Fruit fly (Drosophila melanogaster) whole organism, embryonic: ENCODE results near the gene qjt.
A peak's percentile ranks its signal among the peaks of the same experiment; 100 is the strongest.

ENCODE experiments used
- Abd-B ChIP-seq: fragments of 200-800 bp; sonication (Bioruptor generic); optimal IDR thresholded peaks from 2 replicates; lab custom pipeline; 2018; ENCODE audit warnings: missing biosample characterization, mild to moderate bottlenecking, missing genetic modification characterization, moderate library complexity
- Atf-2 ChIP-seq: fragments of 200-800 bp; sonication (Bioruptor generic); optimal IDR thresholded peaks from 2 replicates; lab custom pipeline; 2016; ENCODE audit warnings: missing biosample characterization, missing genetic modification characterization
- BEAF-32 ChIP-seq: fragments of 200-800 bp; sonication (Bioruptor generic); optimal IDR thresholded peaks from 3 replicates; lab custom pipeline; 2017; ENCODE audit warnings: missing biosample characterization, missing genetic modification characterization, mild to moderate bottlenecking, moderate library complexity, missing genetic modification reagents
- CG10979 ChIP-seq: fragments of 200-800 bp; sonication (Bioruptor generic); optimal IDR thresholded peaks from 2 replicates; lab custom pipeline; 2018; ENCODE audit warnings: missing biosample characterization, mild to moderate bottlenecking, missing genetic modification characterization, moderate library complexity
- CG12219 ChIP-seq: fragments of 200-800 bp; sonication (Bioruptor generic); optimal IDR thresholded peaks from 3 replicates; lab custom pipeline; 2018; ENCODE audit warnings: missing biosample characterization, mild to moderate bottlenecking, missing genetic modification characterization
- CG12391 ChIP-seq: fragments of 200-800 bp; sonication (Bioruptor generic); optimal IDR thresholded peaks from 3 replicates; lab custom pipeline; 2018; ENCODE audit warnings: missing biosample characterization, mild to moderate bottlenecking, missing genetic modification characterization, moderate library complexity
- CG13123 ChIP-seq: fragments of 200-800 bp; sonication (Bioruptor generic); optimal IDR thresholded peaks from 2 replicates; lab custom pipeline; 2016; ENCODE audit warnings: missing biosample characterization, missing genetic modification characterization
- CG13287 ChIP-seq: fragments of 200-800 bp; sonication (Bioruptor generic); IDR thresholded peaks from 2 replicates; pipeline ENCODE4 v1.3.6; 2022; ENCODE audit warnings: missing biosample characterization, missing genetic modification characterization; ENCODE audit not compliant: partially characterized antibody
- CG13775 ChIP-seq: fragments of 200-800 bp; sonication (Bioruptor generic); optimal IDR thresholded peaks from 3 replicates; lab custom pipeline; 2017; ENCODE audit warnings: missing biosample characterization, mild to moderate bottlenecking, missing genetic modification characterization
- CG14441 ChIP-seq: fragments of 200-800 bp; sonication (Bioruptor generic); IDR thresholded peaks from 2 replicates; pipeline ENCODE4 v1.3.6; 2022; ENCODE audit warnings: missing biosample characterization, missing genetic modification characterization
- CG15011 ChIP-seq: fragments of 200-800 bp; sonication (Bioruptor generic); optimal IDR thresholded peaks from 3 replicates; lab custom pipeline; 2018; ENCODE audit warnings: missing biosample characterization, mild to moderate bottlenecking, missing genetic modification characterization
- CG15479 ChIP-seq: fragments of 200-800 bp; sonication (Bioruptor generic); optimal IDR thresholded peaks from 3 replicates; lab custom pipeline; 2019; ENCODE audit warnings: missing biosample characterization, mild to moderate bottlenecking, missing genetic modification characterization, moderate library complexity
- CG17328 ChIP-seq: fragments of 200-800 bp; sonication (Bioruptor generic); IDR thresholded peaks from 2 replicates; pipeline ENCODE4 v1.3.6; 2022; ENCODE audit warnings: missing biosample characterization, missing genetic modification characterization
- CG18262 ChIP-seq: fragments of 200-800 bp; optimal IDR thresholded peaks from 3 replicates; lab custom pipeline; 2019; ENCODE audit warnings: missing biosample characterization, mild to moderate bottlenecking, missing genetic modification characterization, moderate library complexity
- CG2678 ChIP-seq: fragments of 200-800 bp; sonication (Bioruptor generic); optimal IDR thresholded peaks from 3 replicates; lab custom pipeline; 2019; ENCODE audit warnings: missing biosample characterization, mild to moderate bottlenecking, missing genetic modification characterization, moderate library complexity
- CG32772 ChIP-seq: fragments of 200-800 bp; sonication (Bioruptor generic); IDR thresholded peaks from 2 replicates; pipeline ENCODE4 v1.3.6; 2022; ENCODE audit warnings: missing biosample characterization, missing genetic modification characterization
- CG34224 ChIP-seq: fragments of 200-800 bp; sonication (Bioruptor generic); IDR thresholded peaks from 3 replicates; pipeline ENCODE4 v1.3.6; 2022; ENCODE audit warnings: missing biosample characterization, missing genetic modification characterization; ENCODE audit not compliant: partially characterized antibody
- CG34376 ChIP-seq: fragments of 200-800 bp; sonication (Bioruptor generic); optimal IDR thresholded peaks from 2 replicates; lab custom pipeline; 2018; ENCODE audit warnings: missing biosample characterization, mild to moderate bottlenecking, missing genetic modification characterization
- CG7556 ChIP-seq: fragments of 200-800 bp; sonication (Bioruptor generic); optimal IDR thresholded peaks from 2 replicates; lab custom pipeline; 2017; ENCODE audit warnings: missing biosample characterization, mild to moderate bottlenecking, missing genetic modification characterization
- CG7745 ChIP-seq: fragments of 200-800 bp; sonication (Bioruptor generic); optimal IDR thresholded peaks from 2 replicates; lab custom pipeline; 2018; ENCODE audit warnings: missing biosample characterization, mild to moderate bottlenecking, missing genetic modification characterization, moderate library complexity
- CG7987 ChIP-seq: fragments of 200-800 bp; sonication (Bioruptor generic); optimal IDR thresholded peaks from 2 replicates; lab custom pipeline; 2018; ENCODE audit warnings: missing biosample characterization, mild to moderate bottlenecking, missing genetic modification characterization, moderate library complexity
- HLH54F ChIP-seq: fragments of 200-800 bp; sonication (Bioruptor generic); optimal IDR thresholded peaks from 3 replicates; lab custom pipeline; 2016; ENCODE audit warnings: missing biosample characterization, missing genetic modification characterization
- Hey ChIP-seq: fragments of 200-800 bp; sonication (Bioruptor generic); optimal IDR thresholded peaks from 3 replicates; lab custom pipeline; 2018; ENCODE audit warnings: missing biosample characterization, mild to moderate bottlenecking, missing genetic modification characterization
- Lim3 ChIP-seq: fragments of 200-800 bp; sonication (Bioruptor generic); IDR thresholded peaks from 2 replicates; pipeline ENCODE4 v1.3.6; 2022; ENCODE audit warnings: missing biosample characterization, missing genetic modification characterization
- Mad ChIP-seq: fragments of 200-800 bp; sonication (Bioruptor generic); optimal IDR thresholded peaks from 2 replicates; lab custom pipeline; 2016; ENCODE audit warnings: missing biosample characterization, missing genetic modification characterization
- Opbp ChIP-seq: fragments of 200-800 bp; sonication (Bioruptor generic); IDR thresholded peaks from 3 replicates; pipeline ENCODE4 v1.3.6; 2022; ENCODE audit warnings: missing biosample characterization, missing genetic modification characterization; ENCODE audit not compliant: partially characterized antibody
- Sox100B ChIP-seq: fragments of 200-800 bp; sonication (Bioruptor generic); optimal IDR thresholded peaks from 3 replicates; lab custom pipeline; 2018; ENCODE audit warnings: missing biosample characterization, mild to moderate bottlenecking, missing genetic modification characterization
- ac ChIP-seq: fragments of 200-800 bp; sonication (Bioruptor generic); optimal IDR thresholded peaks from 3 replicates; lab custom pipeline; 2017; ENCODE audit warnings: missing biosample characterization, mild to moderate bottlenecking, missing genetic modification characterization
- ase ChIP-seq: fragments of 200-800 bp; sonication (Bioruptor generic); IDR thresholded peaks from 3 replicates; pipeline ENCODE4 v1.3.6; 2022; ENCODE audit warnings: missing biosample characterization, missing genetic modification characterization
- az2 ChIP-seq: fragments of 200-800 bp; sonication (Bioruptor generic); optimal IDR thresholded peaks from 3 replicates; lab custom pipeline; 2016; ENCODE audit warnings: missing biosample characterization, missing genetic modification characterization
- br ChIP-seq: fragments of >200 bp; optimal IDR thresholded peaks from 2 replicates; lab custom pipeline; 2017
- chif ChIP-seq, 2 experiments: fragments of 200-800 bp; sonication (Bioruptor generic); optimal IDR thresholded peaks; 3 replicates each; lab custom pipeline; 2016; ENCODE audit warnings: missing biosample characterization in 2 of 2, missing genetic modification characterization in 2 of 2
- crol ChIP-seq: fragments of 200-800 bp; sonication (Bioruptor generic); IDR thresholded peaks from 2 replicates; pipeline ENCODE4 v1.3.6; 2022; ENCODE audit warnings: missing biosample characterization, missing genetic modification characterization
- da ChIP-seq: fragments of 200-800 bp; sonication (Bioruptor generic); optimal IDR thresholded peaks from 2 replicates; lab custom pipeline; 2016; ENCODE audit warnings: missing biosample characterization, missing genetic modification characterization
- danr ChIP-seq: fragments of 200-800 bp; sonication (Bioruptor generic); IDR thresholded peaks from 2 replicates; pipeline ENCODE4 v1.3.6; 2022; ENCODE audit warnings: missing biosample characterization, missing genetic modification characterization
- disco-r ChIP-seq: fragments of 200-800 bp; sonication (Bioruptor generic); optimal IDR thresholded peaks from 2 replicates; lab custom pipeline; 2016; ENCODE audit warnings: missing biosample characterization, missing genetic modification characterization
- ewg ChIP-seq: fragments of 200-800 bp; sonication (Bioruptor generic); optimal IDR thresholded peaks from 3 replicates; lab custom pipeline; 2017; ENCODE audit warnings: mild to moderate bottlenecking, missing biosample characterization, missing genetic modification reagents, missing genetic modification characterization
- fd102C ChIP-seq: fragments of 200-800 bp; sonication (Bioruptor generic); optimal IDR thresholded peaks from 2 replicates; lab custom pipeline; 2018; ENCODE audit warnings: missing biosample characterization, mild to moderate bottlenecking, missing genetic modification characterization, moderate library complexity
- fd96Cb ChIP-seq: fragments of 200-800 bp; sonication (Bioruptor generic); optimal IDR thresholded peaks from 2 replicates; lab custom pipeline; 2018; ENCODE audit warnings: missing biosample characterization, mild to moderate bottlenecking, missing genetic modification characterization, moderate library complexity
- kni ChIP-seq: fragments of 200-800 bp; sonication (Bioruptor generic); optimal IDR thresholded peaks from 3 replicates; lab custom pipeline; 2017; ENCODE audit warnings: mild to moderate bottlenecking, missing biosample characterization, missing genetic modification reagents, missing genetic modification characterization
- lilli ChIP-seq: fragments of 200-800 bp; sonication (Bioruptor generic); optimal IDR thresholded peaks from 3 replicates; lab custom pipeline; 2016; ENCODE audit warnings: missing biosample characterization, missing genetic modification characterization
- lmd ChIP-seq: fragments of 200-800 bp; sonication (Bioruptor generic); IDR thresholded peaks from 2 replicates; pipeline ENCODE4 v1.3.6; 2022; ENCODE audit warnings: missing biosample characterization, missing genetic modification characterization
- nmo ChIP-seq: fragments of 200-800 bp; sonication (Bioruptor generic); optimal IDR thresholded peaks from 2 replicates; lab custom pipeline; 2018; ENCODE audit warnings: missing biosample characterization, mild to moderate bottlenecking, missing genetic modification characterization, moderate library complexity
- pnt ChIP-seq: fragments of 200-800 bp; sonication (Bioruptor generic); optimal IDR thresholded peaks from 3 replicates; lab custom pipeline; 2016; ENCODE audit warnings: missing biosample characterization, missing genetic modification characterization
- schlank ChIP-seq: fragments of 200-800 bp; sonication (Bioruptor generic); optimal IDR thresholded peaks from 2 replicates; lab custom pipeline; 2018; ENCODE audit warnings: missing biosample characterization, mild to moderate bottlenecking, missing genetic modification characterization
- sens ChIP-seq: fragments of 200-800 bp; sonication (Bioruptor generic); peaks from one replicate; lab custom pipeline; 2016; ENCODE audit warnings: missing biosample characterization, missing genetic modification characterization
- sim ChIP-seq: fragments of 200-800 bp; sonication (Bioruptor generic); IDR thresholded peaks from 2 replicates; pipeline ENCODE4 v1.3.6; 2022; ENCODE audit warnings: missing biosample characterization, missing genetic modification characterization
- slbo ChIP-seq: fragments of 200-800 bp; sonication (Bioruptor generic); IDR thresholded peaks from 2 replicates; pipeline ENCODE4 v1.3.6; 2022; ENCODE audit warnings: missing biosample characterization, missing genetic modification characterization
- slou ChIP-seq: fragments of 200-800 bp; sonication (Bioruptor generic); optimal IDR thresholded peaks from 3 replicates; lab custom pipeline; 2016; ENCODE audit warnings: missing biosample characterization, missing genetic modification characterization
- so ChIP-seq: fragments of 200-800 bp; sonication (Bioruptor generic); IDR thresholded peaks from 3 replicates; pipeline ENCODE4 v1.3.6; 2022; ENCODE audit warnings: missing biosample characterization, missing genetic modification characterization

Gene qjt

DNA sequence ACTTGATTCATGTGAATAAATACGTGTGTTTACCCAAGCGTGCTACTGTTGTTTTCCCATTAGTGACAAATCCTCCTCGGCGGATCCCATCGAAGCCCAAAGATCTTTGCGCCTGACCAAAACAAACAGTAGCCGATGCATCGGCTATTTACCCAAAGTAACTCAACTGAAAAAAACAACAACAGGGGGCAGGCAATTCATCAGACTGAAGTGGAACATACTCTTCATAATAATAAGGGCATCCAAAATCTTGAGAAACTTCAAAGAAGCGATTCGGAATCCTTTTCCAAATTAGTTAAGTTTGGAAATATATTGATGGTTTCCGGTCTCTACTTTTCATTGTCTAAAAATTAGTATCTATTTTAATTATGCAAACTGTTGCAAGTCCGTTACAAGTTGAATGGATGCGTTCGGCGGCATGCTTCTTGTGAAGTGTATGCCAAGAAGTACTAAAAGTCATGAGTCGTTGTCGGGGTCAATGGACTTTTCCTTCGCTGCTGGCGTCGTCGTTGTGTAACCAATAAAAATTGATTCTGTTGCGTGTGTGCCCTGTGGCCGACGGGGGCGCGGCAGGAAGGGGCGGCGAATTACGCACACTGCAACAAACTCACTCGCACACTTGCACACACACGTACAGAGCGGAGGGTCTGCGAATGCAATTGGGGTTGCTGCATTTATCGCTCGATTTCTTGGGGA is 16.5 kb downstream of the qjt start (continued):
- TF ChIP-seq danr (GFP tag; lab: Robert Waterston, UW), result 0 out of 2 replicates have a peak, but pooled peaks have one; percentile 15
- TF ChIP-seq slou (GFP tag; lab: Kevin White, UChicago), result no peak
- peak; percentile 59 for TF ChIP-seq crol (GFP tag; lab: Robert Waterston, UW)
- peak; percentile 29; the same call in 1 of the 2 replicates for TF ChIP-seq lmd (GFP tag; lab: Robert Waterston, UW)
- no peak for TF ChIP-seq CG34376 (GFP tag; lab: Kevin White, UChicago)
- TF ChIP-seq CG13287 (GFP tag; lab: Robert Waterston, UW), result no peak
- TF ChIP-seq slbo (GFP tag; lab: Robert Waterston, UW), result no peak
- TF ChIP-seq CG13775 (GFP tag; lab: Kevin White, UChicago), result no peak
- TF ChIP-seq ase (GFP tag; lab: Robert Waterston, UW), result no peak
- TF ChIP-seq CG2678 (tag; lab: Kevin White, UChicago), result peak; percentile 45
- TF ChIP-seq fd102C (GFP tag; lab: Kevin White, UChicago), result no peak
- no peak for TF ChIP-seq schlank (tag; lab: Kevin White, UChicago)
- TF ChIP-seq da (GFP tag; lab: Kevin White, UChicago), result no peak
- TF ChIP-seq CG14441 (GFP tag; lab: Robert Waterston, UW), result no peak
- TF ChIP-seq sens (GFP tag; lab: Kevin White, UChicago), result peak; percentile 89
- TF ChIP-seq fd96Cb (tag; lab: Kevin White, UChicago), result peak; percentile 53
- TF ChIP-seq disco-r (GFP tag; lab: Kevin White, UChicago), result no peak
- no peak for TF ChIP-seq Atf-2 (GFP tag; lab: Kevin White, UChicago)
- TF ChIP-seq CG34224 (GFP tag; lab: Robert Waterston, UW), result no peak
- 0 out of 3 replicates have a peak, but pooled peaks have one; percentile 15 for TF ChIP-seq Opbp (GFP tag; lab: Robert Waterston, UW)
- no peak for TF ChIP-seq BEAF-32
- peak; percentile 18 for TF ChIP-seq CG7556 (GFP tag; lab: Kevin White, UChicago)
- peak; percentile 44 for TF ChIP-seq nmo (GFP tag; lab: Kevin White, UChicago)
- TF ChIP-seq ac (GFP tag; lab: Kevin White, UChicago), result no peak
- peak; percentile 64 for TF ChIP-seq CG10979 (tag; lab: Kevin White, UChicago)
- TF ChIP-seq CG15479 (GFP tag; lab: Kevin White, UChicago), result no peak
- TF ChIP-seq CG7987 (GFP tag; lab: Kevin White, UChicago), result no peak
- TF ChIP-seq Sox100B, result peak; percentile 37
- peak; percentile 42 for TF ChIP-seq Abd-B (GFP tag; lab: Kevin White, UChicago)
- no peak for TF ChIP-seq CG7745 (tag; lab: Kevin White, UChicago)
- no peak for TF ChIP-seq Hey (tag; lab: Kevin White, UChicago)
- TF ChIP-seq CG17328 (GFP tag; lab: Robert Waterston, UW), result peak; percentile 52
- no peak for TF ChIP-seq Lim3
- peak; percentile 0 to 36 for TF ChIP-seq chif (GFP tag; optimal IDR thresholded peaks at IDR 0.05; lab: Kevin White, UChicago)
- no peak for TF ChIP-seq Mad
- peak; percentile 17 for TF ChIP-seq ewg (GFP tag; lab: Kevin White, UChicago)
- TF ChIP-seq so (GFP tag; lab: Robert Waterston, UW), result no peak
- peak; percentile 52 for TF ChIP-seq CG12391 (tag; lab: Kevin White, UChicago)
- no peak for TF ChIP-seq CG15011 (GFP tag; lab: Kevin White, UChicago)
- TF ChIP-seq kni (GFP tag; lab: Kevin White, UChicago), result peak; percentile 43
- TF ChIP-seq HLH54F (GFP tag; lab: Kevin White, UChicago), result no peak
- TF ChIP-seq CG32772 (GFP tag; lab: Robert Waterston, UW), result peak; percentile 29; the same call in 1 of the 2 replicates
- no peak for TF ChIP-seq lilli (GFP tag; lab: Kevin White, UChicago)
- peak; percentile 67 for TF ChIP-seq CG18262 (tag; lab: Kevin White, UChicago)
- TF ChIP-seq az2 (GFP tag; lab: Kevin White, UChicago), result peak; percentile 40
- peak; percentile 9 for TF ChIP-seq CG12219 (GFP tag; lab: Kevin White, UChicago)
- TF ChIP-seq CG13123 (GFP tag; lab: Kevin White, UChicago), result no peak
- TF ChIP-seq pnt, result peak; percentile 38
- 0 out of 2 replicates have a peak, but pooled peaks have one; percentile 33 for TF ChIP-seq sim
- TF ChIP-seq br (lab: Kevin White, UChicago), result no peak
